Fruit fly (Drosophila melanogaster) whole organism, wandering third instar larva: ENCODE results near the gene CG10431.

Experiments used
- Abd-B ChIP-seq: fragments of >200 bp; optimal IDR thresholded peaks from 2 replicates; lab custom pipeline; 2017; ENCODE audit warnings: missing biosample characterization, missing genetic modification characterization
- CG32264 ChIP-seq: fragments of 200-800 bp; sonication (Bioruptor generic); optimal IDR thresholded peaks from 2 replicates; lab custom pipeline; 2016; ENCODE audit warnings: missing biosample characterization, missing genetic modification characterization
- CG9705 ChIP-seq: fragments of 200-800 bp; sonication (Bioruptor generic); optimal IDR thresholded peaks from 2 replicates; lab custom pipeline; 2018; ENCODE audit warnings: missing biosample characterization, mild to moderate bottlenecking, missing genetic modification characterization
- CrebA ChIP-seq: fragments of 200-800 bp; sonication (Bioruptor generic); optimal IDR thresholded peaks from 2 replicates; lab custom pipeline; 2016; ENCODE audit warnings: missing biosample characterization, mild to moderate bottlenecking, missing genetic modification characterization, borderline replicate concordance
- Dif ChIP-seq: fragments of 200-275, 200-300 bp; sonication (Bioruptor generic); optimal IDR thresholded peaks from 2 replicates; lab custom pipeline; 2018; ENCODE audit warnings: missing biosample characterization, missing genetic modification characterization; ENCODE audit not compliant: partially characterized antibody
- HLH106 ChIP-seq: fragments of 200-800 bp; optimal IDR thresholded peaks from 3 replicates; lab custom pipeline; 2019; ENCODE audit warnings: missing biosample characterization, mild to moderate bottlenecking, missing genetic modification characterization, moderate library complexity
- Hnf4 ChIP-seq: fragments of 200-800 bp; sonication (Bioruptor generic); optimal IDR thresholded peaks from 2 replicates; lab custom pipeline; 2016; ENCODE audit warnings: missing biosample characterization, mild to moderate bottlenecking, missing genetic modification characterization
- Hr78 ChIP-seq: fragments of >200 bp; optimal IDR thresholded peaks from 2 replicates; lab custom pipeline; 2017; ENCODE audit warnings: missing biosample characterization, missing genetic modification characterization
- Hr83 ChIP-seq: fragments of 200-300 bp; sonication (Bioruptor generic); optimal IDR thresholded peaks from 2 replicates; lab custom pipeline; 2016; ENCODE audit warnings: missing biosample characterization, mild to moderate bottlenecking, missing genetic modification characterization, moderate library complexity; ENCODE audit not compliant: poor library complexity, severe bottlenecking
- Jra ChIP-seq: sonication (Bioruptor generic); optimal IDR thresholded peaks from 2 replicates; lab custom pipeline; 2016; ENCODE audit warnings: missing biosample characterization, missing genetic modification characterization
- Mio ChIP-seq: sonication (Bioruptor generic); optimal IDR thresholded peaks from 2 replicates; lab custom pipeline; 2016; ENCODE audit warnings: missing biosample characterization, missing genetic modification characterization
- Myc ChIP-seq: fragments of >200 bp; optimal IDR thresholded peaks from 2 replicates; lab custom pipeline; 2017
- N ChIP-seq: fragments of >200 bp; optimal IDR thresholded peaks from 2 replicates; lab custom pipeline; 2018; ENCODE audit warnings: missing biosample characterization, missing external identifiers, missing genetic modification characterization
- OdsH ChIP-seq: fragments of 200-800 bp; sonication (Bioruptor generic); optimal IDR thresholded peaks from 2 replicates; lab custom pipeline; 2016; ENCODE audit warnings: missing biosample characterization, mild to moderate bottlenecking, missing genetic modification characterization
- Rel ChIP-seq, 2 experiments: fragments of 200-800 bp; sonication (Bioruptor generic) in 1 of 2; optimal IDR thresholded peaks; 2 replicates in 1 of 2; 3 replicates in 1 of 2; lab custom pipeline; 2016 to 2019; ENCODE audit warnings: mild to moderate bottlenecking in 2 of 2, missing biosample characterization in 2 of 2, missing genetic modification characterization in 2 of 2, moderate library complexity in 1 of 2
- Sp1 ChIP-seq: fragments of 200-800 bp; sonication (Bioruptor generic); optimal IDR thresholded peaks from 3 replicates; lab custom pipeline; 2019; ENCODE audit warnings: missing biosample characterization, mild to moderate bottlenecking, missing genetic modification characterization, moderate library complexity
- Vsx2 ChIP-seq: fragments of 200-300, 225-300 bp; sonication (Bioruptor generic); optimal IDR thresholded peaks from 2 replicates; lab custom pipeline; 2018; ENCODE audit warnings: missing biosample characterization, missing genetic modification characterization; ENCODE audit not compliant: partially characterized antibody
- br ChIP-seq: fragments of 200-800 bp; sonication (Bioruptor generic); optimal IDR thresholded peaks from 2 replicates; lab custom pipeline; 2016; ENCODE audit warnings: missing biosample characterization, missing genetic modification characterization
- brk ChIP-seq: fragments of 200-800 bp; sonication (Bioruptor generic); optimal IDR thresholded peaks from 2 replicates; lab custom pipeline; 2016; ENCODE audit warnings: missing biosample characterization, mild to moderate bottlenecking, missing genetic modification characterization
- dl ChIP-seq, 2 experiments: fragments of 175-275, 200-275 bp in 1 of 2; fragments of 200-275 bp in 1 of 2; sonication (Bioruptor generic); optimal IDR thresholded peaks; lab custom pipeline; 2018; ENCODE audit warnings: mild to moderate bottlenecking in 2 of 2, missing biosample characterization in 2 of 2, missing genetic modification characterization in 2 of 2, moderate library complexity in 2 of 2; ENCODE audit not compliant: partially characterized antibody in 2 of 2, insufficient read depth in 1 of 2
- dmrt93B ChIP-seq: fragments of 200-800 bp; sonication (Bioruptor generic); optimal IDR thresholded peaks from 2 replicates; lab custom pipeline; 2018; ENCODE audit warnings: missing biosample characterization, mild to moderate bottlenecking, missing genetic modification characterization
- dsf ChIP-seq: sonication (Bioruptor generic); optimal IDR thresholded peaks from 2 replicates; lab custom pipeline; 2016; ENCODE audit warnings: missing biosample characterization, missing genetic modification characterization, borderline replicate concordance
- foxo ChIP-seq, 2 experiments: fragments of 200-800 bp; sonication (Bioruptor generic); optimal IDR thresholded peaks; 2 replicates in 1 of 2; 3 replicates in 1 of 2; lab custom pipeline; 2016 to 2017; ENCODE audit warnings: missing biosample characterization in 2 of 2, missing genetic modification characterization in 2 of 2
- fru ChIP-seq: fragments of 200-800 bp; sonication (Bioruptor generic); optimal IDR thresholded peaks from 3 replicates; lab custom pipeline; 2016; ENCODE audit warnings: missing biosample characterization, mild to moderate bottlenecking, missing genetic modification characterization
- h ChIP-seq: fragments of 200-800 bp; sonication (Bioruptor generic); optimal IDR thresholded peaks from 3 replicates; lab custom pipeline; 2016; ENCODE audit warnings: missing biosample characterization, mild to moderate bottlenecking, missing genetic modification characterization
- jim ChIP-seq: fragments of 175-275, 200-325 bp; sonication (Bioruptor generic); optimal IDR thresholded peaks from 2 replicates; lab custom pipeline; 2016; ENCODE audit warnings: missing biosample characterization, mild to moderate bottlenecking, missing genetic modification characterization
- pan ChIP-seq: fragments of >200 bp; optimal IDR thresholded peaks from 2 replicates; lab custom pipeline; 2017
- psq ChIP-seq: fragments of 200-800 bp; sonication (Bioruptor generic); optimal IDR thresholded peaks from 3 replicates; lab custom pipeline; 2017; ENCODE audit warnings: missing biosample characterization, mild to moderate bottlenecking, missing genetic modification characterization, moderate library complexity
- rgr ChIP-seq: fragments of 200-800 bp; sonication (Bioruptor generic); optimal IDR thresholded peaks from 3 replicates; lab custom pipeline; 2016; ENCODE audit warnings: missing biosample characterization, mild to moderate bottlenecking, missing genetic modification characterization
- tai ChIP-seq: sonication (Bioruptor generic); optimal IDR thresholded peaks from 2 replicates; lab custom pipeline; 2016; ENCODE audit warnings: missing biosample characterization, missing genetic modification characterization
- usp ChIP-seq: fragments of >200 bp; optimal IDR thresholded peaks from 2 replicates; lab custom pipeline; 2017; ENCODE audit warnings: missing biosample characterization, missing genetic modification characterization
- woc ChIP-seq: sonication (Bioruptor generic); optimal IDR thresholded peaks from 2 replicates; lab custom pipeline; 2016; ENCODE audit warnings: missing biosample characterization, mild to moderate bottlenecking, missing genetic modification characterization

CG10431 gene

dm6 chr2L:18986125-18986498 is 11.6 kb downstream of the CG10431 start:
- TF ChIP-seq pan = no peak
- TF ChIP-seq brk = no peak
- TF ChIP-seq CG9705 = no peak
- no peak for TF ChIP-seq Vsx2 (GFP tag; lab: Kevin White, UChicago)
- no peak for TF ChIP-seq psq
- no peak for TF ChIP-seq dsf (GFP tag; lab: Kevin White, UChicago)
- no peak for TF ChIP-seq tai (GFP tag; lab: Kevin White, UChicago)
- TF ChIP-seq foxo (GFP tag; optimal IDR thresholded peaks at IDR 0.05; lab: Kevin White, UChicago) = no peak
- no peak for TF ChIP-seq Jra (GFP tag; lab: Kevin White, UChicago)

dm6 chr2L:18987078-18987895 is 12.8 kb downstream of the CG10431 start, which contains the start of the genes Swip-1 and EMC5:
TSS of gene Swip-1 (minus strand) at chr2L:18987280.
TSS of gene EMC5 (plus strand) at chr2L:18987707.
- TF ChIP-seq Hr78 (GFP tag; lab: Kevin White, UChicago) (no peak), rgr (GFP tag; lab: Kevin White, UChicago) (peak; percentile 60), woc (peak; percentile 32), psq (peak; percentile 47), HLH106 (peak; percentile 77), h (GFP tag; lab: Kevin White, UChicago) (peak; percentile 43), Dif (GFP tag; lab: Kevin White, UChicago) (peak; percentile 33), Vsx2 (GFP tag; lab: Kevin White, UChicago) (no peak), Sp1 (peak; percentile 67), CG9705 (peak; percentile 17), brk (peak; percentile 50), tai (GFP tag; lab: Kevin White, UChicago) (no peak), OdsH (GFP tag; lab: Kevin White, UChicago) (peak; percentile 42), CG32264 (GFP tag; lab: Kevin White, UChicago) (no peak), Rel (GFP tag; optimal IDR thresholded peaks at IDR 0.05; lab: Kevin White, UChicago) (no peak), Rel (tag; optimal IDR thresholded peaks at IDR 0.05; lab: Kevin White, UChicago) (no peak), foxo (GFP tag; optimal IDR thresholded peaks at IDR 0.05; lab: Kevin White, UChicago) (peak in 1 of 2 experiments; percentile 63), jim (no peak), dmrt93B (GFP tag; lab: Kevin White, UChicago) (peak; percentile 43), fru (GFP tag; lab: Kevin White, UChicago) (peak; percentile 23), CrebA (GFP tag; lab: Kevin White, UChicago) (no peak), Hnf4 (GFP tag; lab: Kevin White, UChicago) (peak; percentile 37), Hr83 (GFP tag; lab: Kevin White, UChicago) (peak; percentile 2)

- TF ChIP-seq woc (no peak), Sp1 (no peak), N (no peak), h (GFP tag; lab: Kevin White, UChicago) (no peak), foxo (GFP tag; optimal IDR thresholded peaks at IDR 0.05; lab: Kevin White, UChicago) (no peak), Jra (GFP tag; lab: Kevin White, UChicago) (no peak), usp (no peak), brk (no peak), Mio (GFP tag; lab: Kevin White, UChicago) (no peak)
These were observed 15.6 kb downstream of the CG10431 start, which contains the start of gene CG15170 for dm6 chr2L:18990133-18990532. TSS of gene CG15170 (minus strand) at chr2L:18990233.

- TF ChIP-seq Hnf4 (GFP tag; lab: Kevin White, UChicago) = no peak
- TF ChIP-seq Vsx2 (GFP tag; lab: Kevin White, UChicago) = no peak
- no peak for TF ChIP-seq pan
- no peak for TF ChIP-seq Rel (GFP tag; optimal IDR thresholded peaks at IDR 0.05; lab: Kevin White, UChicago)
- TF ChIP-seq Rel (tag; optimal IDR thresholded peaks at IDR 0.05; lab: Kevin White, UChicago) = no peak
- no peak for TF ChIP-seq br (GFP tag; lab: Kevin White, UChicago)
- TF ChIP-seq OdsH (GFP tag; lab: Kevin White, UChicago) = no peak
- TF ChIP-seq jim = no peak
- no peak for TF ChIP-seq Myc (lab: Kevin White, UChicago)
- no peak for TF ChIP-seq Abd-B (GFP tag; lab: Kevin White, UChicago)
- TF ChIP-seq dl (GFP tag; optimal IDR thresholded peaks at IDR 0.05; lab: Kevin White, UChicago; ENCODE audit: insufficient read depth in 1 of 2, partially characterized antibody in 2 of 2) = no peak
- no peak for TF ChIP-seq CG32264 (GFP tag; lab: Kevin White, UChicago)
- no peak for TF ChIP-seq woc
- no peak for TF ChIP-seq Hr78 (GFP tag; lab: Kevin White, UChicago)
- TF ChIP-seq rgr (GFP tag; lab: Kevin White, UChicago) = no peak
- no peak for TF ChIP-seq dmrt93B (GFP tag; lab: Kevin White, UChicago)
- no peak for TF ChIP-seq h (GFP tag; lab: Kevin White, UChicago)
- no peak for TF ChIP-seq Mio (GFP tag; lab: Kevin White, UChicago)
These were observed 16.2 kb downstream of the CG10431 start, which contains the start of gene CG15169 for dm6 chr2L:18990720-18991119. TSS of gene CG15169 (plus strand) at chr2L:18991020.
